Worm (Caenorhabditis elegans): ENCODE results near the gene sup-10.

- no peak for TF ChIP-seq ceh-36 (tag; optimal IDR thresholded peaks at IDR 0.05)
- no peak for TF ChIP-seq flt-1 (GFP tag; IDR thresholded peaks at IDR 0.05)
- no peak for TF ChIP-seq ama-1 (optimal IDR thresholded peaks at IDR 0.05)
- TF ChIP-seq pes-1 (GFP tag; IDR thresholded peaks at IDR 0.05): no peak
- TF ChIP-seq tbx-37 (GFP tag; conservative IDR thresholded peaks at IDR 0.05): no peak
- TF ChIP-seq hmbx-1 (tag; optimal IDR thresholded peaks at IDR 0.05): no peak
- TF ChIP-seq B0310.2 (tag; optimal IDR thresholded peaks at IDR 0.05): no peak
- TF ChIP-seq ceh-13 (GFP tag; optimal IDR thresholded peaks at IDR 0.05): no peak
- no peak for TF ChIP-seq hnd-1 (tag; optimal IDR thresholded peaks at IDR 0.05)
- TF ChIP-seq tbx-11 (GFP tag; IDR thresholded peaks at IDR 0.05): no peak
- no peak for TF ChIP-seq sea-1 (GFP tag; conservative IDR thresholded peaks at IDR 0.05)
- TF ChIP-seq hmg-4 (GFP tag; optimal IDR thresholded peaks at IDR 0.05): no peak
- no peak for TF ChIP-seq F13C5.2 (tag; optimal IDR thresholded peaks at IDR 0.05)
- no peak for TF ChIP-seq tra-4 (tag; optimal IDR thresholded peaks at IDR 0.05)
These were observed 35.3 kb downstream of the sup-10 start, which contains the start of gene F31A3.5 for ce11 chrX:17563411-17563810.
